Worm (Caenorhabditis elegans) whole organism, mixed stage, embryonic: ENCODE measurements around the gene nspd-4.

Experiments
- bed-3 ChIP-seq: fragments of 200-800 bp; sonication (Bioruptor generic); optimal IDR thresholded peaks from 3 replicates; lab custom pipeline; 2018; ENCODE audit warnings: mild to moderate bottlenecking, missing genetic modification characterization, moderate library complexity, missing compliant biosample characterization
- blmp-1 ChIP-seq: fragments of 150-350 bp; optimal IDR thresholded peaks from 2 replicates; lab custom pipeline; 2014; ENCODE audit warnings: missing biosample characterization, missing genetic modification characterization
- nhr-12 ChIP-seq: fragments of 150-350 bp; optimal IDR thresholded peaks from 2 replicates; lab custom pipeline; 2014; ENCODE audit warnings: missing biosample characterization, missing genetic modification characterization
- unc-62 ChIP-seq: fragments of 150-350 bp; optimal IDR thresholded peaks from 2 replicates; lab custom pipeline; 2014; ENCODE audit warnings: missing biosample characterization, missing genetic modification reagents, missing genetic modification characterization

ce11 chrII:4891012-4891775 lies 48.8 kb downstream of the nspd-4 start, which contains the start of gene gst-9:
- no peak for TF ChIP-seq nhr-12 (tag; lab: Kevin White, UChicago)
- TF ChIP-seq unc-62 (GFP tag; lab: Kevin White, UChicago), result no peak
- no peak for TF ChIP-seq blmp-1 (tag; lab: Kevin White, UChicago)
- TF ChIP-seq bed-3 (GFP tag; lab: Kevin White, UChicago), result no peak
